Fruit fly (Drosophila melanogaster) whole organism, embryonic: Measurements from ENCODE around the gene CG31538.
A peak's percentile ranks its signal among the peaks of the same experiment; 100 is the strongest.

Experiments
- BEAF-32 ChIP-seq: fragments of 200-800 bp; sonication (Bioruptor generic); optimal IDR thresholded peaks from 3 replicates; lab custom pipeline; 2017; ENCODE audit warnings: missing biosample characterization, missing genetic modification characterization, mild to moderate bottlenecking, moderate library complexity, missing genetic modification reagents
- CG10366 ChIP-seq: fragments of 200-800 bp; sonication (Bioruptor generic); IDR thresholded peaks from 2 replicates; pipeline ENCODE4 v1.3.6; 2022; ENCODE audit warnings: missing biosample characterization, missing genetic modification characterization
- CG10959 ChIP-seq: fragments of 200-800 bp; sonication (Bioruptor generic); IDR thresholded peaks from 2 replicates; pipeline ENCODE4 v1.3.6; 2022; ENCODE audit warnings: missing biosample characterization, missing genetic modification characterization
- CG11456 ChIP-seq: fragments of 200-800 bp; sonication (Bioruptor generic); IDR thresholded peaks from 3 replicates; pipeline ENCODE4 v1.3.6; 2022; ENCODE audit warnings: missing biosample characterization, missing genetic modification characterization
- CG12391 ChIP-seq: fragments of 200-800 bp; sonication (Bioruptor generic); optimal IDR thresholded peaks from 3 replicates; lab custom pipeline; 2018; ENCODE audit warnings: missing biosample characterization, mild to moderate bottlenecking, missing genetic modification characterization, moderate library complexity
- CG12769 ChIP-seq: fragments of 200-800 bp; sonication (Bioruptor generic); optimal IDR thresholded peaks from 2 replicates; lab custom pipeline; 2019; ENCODE audit warnings: missing biosample characterization, mild to moderate bottlenecking, missing genetic modification characterization, moderate library complexity
- CG15073 ChIP-seq: fragments of 200-800 bp; sonication (Bioruptor generic); optimal IDR thresholded peaks from 2 replicates; lab custom pipeline; 2016; ENCODE audit warnings: missing biosample characterization, missing genetic modification characterization
- CG1603 ChIP-seq: fragments of 200-800 bp; sonication (Bioruptor generic); optimal IDR thresholded peaks from 2 replicates; lab custom pipeline; 2019; ENCODE audit warnings: missing biosample characterization, mild to moderate bottlenecking, missing genetic modification characterization, moderate library complexity
- CG17328 ChIP-seq: fragments of 200-800 bp; sonication (Bioruptor generic); IDR thresholded peaks from 2 replicates; pipeline ENCODE4 v1.3.6; 2022; ENCODE audit warnings: missing biosample characterization, missing genetic modification characterization
- CG18764 ChIP-seq: fragments of 200-800 bp; sonication (Bioruptor generic); optimal IDR thresholded peaks from 3 replicates; lab custom pipeline; 2016; ENCODE audit warnings: missing biosample characterization, missing genetic modification characterization
- CG2129 ChIP-seq: fragments of 200-800 bp; sonication (Bioruptor generic); IDR thresholded peaks from 2 replicates; pipeline ENCODE4 v1.3.6; 2022; ENCODE audit warnings: missing biosample characterization, missing genetic modification characterization; ENCODE audit not compliant: partially characterized antibody
- CG2199 ChIP-seq: fragments of 200-800 bp; sonication (Bioruptor generic); IDR thresholded peaks from 3 replicates; pipeline ENCODE4 v1.3.6; 2022; ENCODE audit warnings: missing biosample characterization, missing genetic modification characterization
- CG2678 ChIP-seq: fragments of 200-800 bp; sonication (Bioruptor generic); optimal IDR thresholded peaks from 3 replicates; lab custom pipeline; 2019; ENCODE audit warnings: missing biosample characterization, mild to moderate bottlenecking, missing genetic modification characterization, moderate library complexity
- CG31224 ChIP-seq: fragments of 200-800 bp; sonication (Bioruptor generic); IDR thresholded peaks from 2 replicates; pipeline ENCODE4 v1.3.6; 2022; ENCODE audit warnings: missing biosample characterization, missing genetic modification characterization
- CG3281 ChIP-seq: fragments of 200-800 bp; sonication (Bioruptor generic); optimal IDR thresholded peaks from 3 replicates; lab custom pipeline; 2017; ENCODE audit warnings: missing biosample characterization, mild to moderate bottlenecking, missing genetic modification characterization
- CG33557 ChIP-seq: fragments of 200-800 bp; sonication (Bioruptor generic); optimal IDR thresholded peaks from 2 replicates; lab custom pipeline; 2019; ENCODE audit warnings: missing biosample characterization, mild to moderate bottlenecking, missing genetic modification characterization, moderate library complexity
- CG4328 ChIP-seq: fragments of 200-800 bp; sonication (Bioruptor generic); optimal IDR thresholded peaks from 3 replicates; lab custom pipeline; 2017; ENCODE audit warnings: missing biosample characterization, missing genetic modification reagents, missing genetic modification characterization
- CG4424 ChIP-seq: fragments of 200-800 bp; sonication (Bioruptor generic); optimal IDR thresholded peaks from 3 replicates; lab custom pipeline; 2016; ENCODE audit warnings: missing biosample characterization, missing genetic modification characterization
- CG6854 ChIP-seq: fragments of 200-800 bp; sonication (Bioruptor generic); optimal IDR thresholded peaks from 3 replicates; lab custom pipeline; 2017; ENCODE audit warnings: missing biosample characterization, mild to moderate bottlenecking, missing genetic modification characterization
- CG7357 ChIP-seq: fragments of 200-800 bp; sonication (Bioruptor generic); IDR thresholded peaks from 3 replicates; pipeline ENCODE4 v1.3.6; 2022; ENCODE audit warnings: missing biosample characterization, missing genetic modification characterization
- CG9609 ChIP-seq: fragments of 200-800 bp; sonication (Bioruptor generic); optimal IDR thresholded peaks from 3 replicates; lab custom pipeline; 2016; ENCODE audit warnings: missing biosample characterization, missing genetic modification characterization
- CG9797 ChIP-seq: fragments of 200-800 bp; sonication (Bioruptor generic); optimal IDR thresholded peaks from 3 replicates; lab custom pipeline; 2018; ENCODE audit warnings: missing biosample characterization, mild to moderate bottlenecking, missing genetic modification characterization
- Deaf1 ChIP-seq: fragments of 200-800 bp; optimal IDR thresholded peaks from 3 replicates; lab custom pipeline; 2019; ENCODE audit warnings: missing biosample characterization, mild to moderate bottlenecking, missing genetic modification characterization, moderate library complexity
- Dp ChIP-seq: fragments of 200-800 bp; sonication (Bioruptor generic); optimal IDR thresholded peaks from 2 replicates; lab custom pipeline; 2018; ENCODE audit warnings: missing biosample characterization, mild to moderate bottlenecking, missing genetic modification characterization, moderate library complexity
- E2f2 ChIP-seq: fragments of 200-800 bp; sonication (Bioruptor generic); IDR thresholded peaks from 2 replicates; pipeline ENCODE4 v1.3.6; 2022; ENCODE audit warnings: missing biosample characterization, missing genetic modification characterization
- Med ChIP-seq: fragments of 200-800 bp; sonication (Bioruptor generic); peaks from one replicate; lab custom pipeline; 2016; ENCODE audit warnings: missing biosample characterization, missing genetic modification characterization, mild to moderate bottlenecking, inconsistent platforms, moderate library complexity
- Myb ChIP-seq: fragments of 200-800 bp; sonication (Bioruptor generic); optimal IDR thresholded peaks from 2 replicates; lab custom pipeline; 2016; ENCODE audit warnings: missing biosample characterization, missing genetic modification characterization
- Stat92E ChIP-seq, 3 experiments: fragments of >200 bp in 2 of 3; fragments of 200-800 bp in 1 of 3; sonication (Bioruptor generic) in 1 of 3; optimal IDR thresholded peaks; 2 replicates each; lab custom pipeline; 2017 to 2019; ENCODE audit warnings: missing biosample characterization in 3 of 3, missing genetic modification characterization in 3 of 3, mild to moderate bottlenecking in 1 of 3, moderate library complexity in 1 of 3
- amos ChIP-seq: fragments of 200-800 bp; sonication (Bioruptor generic); IDR thresholded peaks from 2 replicates; pipeline ENCODE4 v1.3.6; 2022; ENCODE audit warnings: missing biosample characterization, missing genetic modification characterization; ENCODE audit not compliant: partially characterized antibody
- ara ChIP-seq: fragments of 200-800 bp; sonication (Bioruptor generic); IDR thresholded peaks from 2 replicates; pipeline ENCODE4 v1.3.6; 2022; ENCODE audit warnings: missing biosample characterization, missing genetic modification characterization
- dimm ChIP-seq: fragments of 200-800 bp; sonication (Bioruptor generic); IDR thresholded peaks from 2 replicates; pipeline ENCODE4 v1.3.6; 2022; ENCODE audit warnings: missing biosample characterization, missing genetic modification characterization
- dmrt99B ChIP-seq: fragments of 200-800 bp; sonication (Bioruptor generic); optimal IDR thresholded peaks from 2 replicates; lab custom pipeline; 2018; ENCODE audit warnings: missing biosample characterization, mild to moderate bottlenecking, missing genetic modification characterization, moderate library complexity
- esg ChIP-seq: fragments of 200-800 bp; sonication (Bioruptor generic); conservative IDR thresholded peaks from 2 replicates; pipeline ENCODE4 v1.3.6; 2022; ENCODE audit warnings: missing biosample characterization, missing genetic modification characterization
- nau ChIP-seq: fragments of 200-800 bp; sonication (Bioruptor generic); optimal IDR thresholded peaks from 3 replicates; lab custom pipeline; 2017; ENCODE audit warnings: missing biosample characterization, mild to moderate bottlenecking, missing genetic modification characterization, missing genetic modification reagents
- nom ChIP-seq: fragments of 200-800 bp; sonication (Bioruptor generic); optimal IDR thresholded peaks from 2 replicates; lab custom pipeline; 2017; ENCODE audit warnings: missing biosample characterization, missing genetic modification characterization, mild to moderate bottlenecking, moderate library complexity, missing genetic modification reagents
- onecut ChIP-seq: fragments of 200-800 bp; sonication (Bioruptor generic); IDR thresholded peaks from 2 replicates; pipeline ENCODE4 v1.3.6; 2022; ENCODE audit warnings: missing biosample characterization, missing genetic modification characterization
- otp ChIP-seq: fragments of 200-800 bp; sonication (Bioruptor generic); IDR thresholded peaks from 3 replicates; pipeline ENCODE4, ENCODE4 v1.3.6; 2022; ENCODE audit warnings: missing biosample characterization, missing genetic modification characterization
- p53 ChIP-seq: fragments of 200-800 bp; sonication (Bioruptor generic); optimal IDR thresholded peaks from 2 replicates; lab custom pipeline; 2016; ENCODE audit warnings: missing biosample characterization, missing genetic modification characterization
- pzg ChIP-seq: fragments of 200-800 bp; sonication (Bioruptor generic); optimal IDR thresholded peaks from 3 replicates; lab custom pipeline; 2018; ENCODE audit warnings: missing biosample characterization, mild to moderate bottlenecking, missing genetic modification characterization, moderate library complexity
- ro ChIP-seq: fragments of 200-800 bp; sonication (Bioruptor generic); IDR thresholded peaks from 2 replicates; pipeline ENCODE4 v1.3.6; 2022; ENCODE audit warnings: missing biosample characterization, missing genetic modification characterization
- row ChIP-seq: fragments of 200-800 bp; sonication (Bioruptor generic); IDR thresholded peaks from 3 replicates; pipeline ENCODE4 v1.3.6; 2022; ENCODE audit warnings: missing biosample characterization, missing genetic modification characterization
- sim ChIP-seq: fragments of 200-800 bp; sonication (Bioruptor generic); IDR thresholded peaks from 2 replicates; pipeline ENCODE4 v1.3.6; 2022; ENCODE audit warnings: missing biosample characterization, missing genetic modification characterization
- slou ChIP-seq: fragments of 200-800 bp; sonication (Bioruptor generic); optimal IDR thresholded peaks from 3 replicates; lab custom pipeline; 2016; ENCODE audit warnings: missing biosample characterization, missing genetic modification characterization
- slp2 ChIP-seq: fragments of 200-800 bp; sonication (Bioruptor generic); optimal IDR thresholded peaks from 2 replicates; lab custom pipeline; 2016; ENCODE audit warnings: missing biosample characterization, missing genetic modification characterization
- stwl ChIP-seq: fragments of 200-800 bp; sonication (Bioruptor generic); optimal IDR thresholded peaks from 3 replicates; lab custom pipeline; 2018; ENCODE audit warnings: missing biosample characterization, mild to moderate bottlenecking, missing genetic modification characterization, moderate library complexity
- trem ChIP-seq: fragments of 200-800 bp; optimal IDR thresholded peaks from 3 replicates; lab custom pipeline; 2019; ENCODE audit warnings: missing biosample characterization, mild to moderate bottlenecking, missing genetic modification characterization, moderate library complexity
- vvl ChIP-seq: fragments of 200-800 bp; sonication (Bioruptor generic); IDR thresholded peaks from 2 replicates; pipeline ENCODE4 v1.3.6; 2022; ENCODE audit warnings: missing biosample characterization, missing genetic modification characterization
- zen2 ChIP-seq: fragments of 200-800 bp; sonication (Bioruptor generic); IDR thresholded peaks from 3 replicates; pipeline ENCODE4 v1.3.6; 2022; ENCODE audit warnings: missing biosample characterization, missing genetic modification characterization; ENCODE audit not compliant: partially characterized antibody
- zf30C ChIP-seq: fragments of 200-800 bp; sonication (Bioruptor generic); optimal IDR thresholded peaks from 3 replicates; lab custom pipeline; 2018; ENCODE audit warnings: missing biosample characterization, mild to moderate bottlenecking, missing genetic modification characterization

The CG31538 gene

dm6 chr3R:5229458-5229857 is 48.2 kb downstream of the CG31538 start (continued):
- TF ChIP-seq sim (GFP tag; lab: Robert Waterston, UW) (no peak), slou (no peak), dmrt99B (tag; lab: Kevin White, UChicago) (no peak), CG15073 (GFP tag; lab: Kevin White, UChicago) (no peak)

DNA sequence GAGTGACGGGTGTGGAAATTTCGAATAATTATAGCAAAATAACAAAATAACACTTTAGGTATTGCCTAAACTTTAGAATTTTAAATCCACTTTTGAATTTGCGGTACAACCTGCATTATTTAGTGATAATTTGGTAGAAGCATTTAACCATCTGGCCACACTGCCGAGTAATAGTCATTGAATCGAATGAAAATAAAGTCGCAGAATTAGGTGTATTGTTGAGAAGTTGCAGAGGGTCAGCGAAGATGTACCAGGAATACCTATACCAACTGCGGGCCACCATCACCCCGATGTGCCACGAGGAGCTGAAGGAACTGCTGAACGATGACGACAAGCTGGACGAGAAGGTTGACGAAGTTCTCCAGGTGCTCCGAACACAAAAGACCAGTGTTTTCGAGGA is 51.6 kb downstream of the CG31538 start, which contains the start of gene Vps37B:
Gene Vps37B (plus strand): TSS at position 134 of the 400 bp plus-strand sequence.
- no peak for TF ChIP-seq CG6854 (GFP tag; lab: Kevin White, UChicago)
- TF ChIP-seq CG7357 (GFP tag; lab: Robert Waterston, UW), result no peak
- no peak for TF ChIP-seq CG31224
- peak; percentile 21 for TF ChIP-seq trem (tag; lab: Kevin White, UChicago)
- TF ChIP-seq row, result 0 out of 3 replicates have a peak, but pooled peaks have one; percentile 7
- peak; percentile 67 for TF ChIP-seq stwl (tag; lab: Kevin White, UChicago)
- TF ChIP-seq Deaf1, result no peak
- TF ChIP-seq CG4328, result no peak
- TF ChIP-seq CG18764, result no peak
- peak; percentile 93 for TF ChIP-seq E2f2 (GFP tag; lab: Robert Waterston, UW)
- peak; percentile 49 for TF ChIP-seq CG1603
- TF ChIP-seq CG9609 (GFP tag; lab: Kevin White, UChicago), result no peak
- TF ChIP-seq CG17328 (GFP tag; lab: Robert Waterston, UW), result no peak
- no peak for TF ChIP-seq ro (GFP tag; lab: Robert Waterston, UW)
- TF ChIP-seq zf30C (GFP tag; lab: Kevin White, UChicago), result no peak
- no peak for TF ChIP-seq ara (GFP tag; lab: Robert Waterston, UW)
- TF ChIP-seq nom (GFP tag; lab: Kevin White, UChicago), result peak; percentile 1
- TF ChIP-seq slp2, result no peak
- TF ChIP-seq CG11456, result no peak
- no peak for TF ChIP-seq dimm
- TF ChIP-seq CG33557 (GFP tag; lab: Kevin White, UChicago), result no peak
- no peak for TF ChIP-seq CG10366
- TF ChIP-seq BEAF-32 (GFP tag; lab: Kevin White, UChicago), result peak; percentile 14
- TF ChIP-seq p53, result no peak
- TF ChIP-seq Dp (GFP tag; lab: Kevin White, UChicago), result peak; percentile 86
- no peak for TF ChIP-seq vvl
- no peak for TF ChIP-seq CG12769 (tag; lab: Kevin White, UChicago)
- TF ChIP-seq Myb (GFP tag; lab: Kevin White, UChicago), result peak; percentile 75
- TF ChIP-seq zen2 (GFP tag; lab: Robert Waterston, UW), result 0 out of 3 replicates have a peak, but pooled peaks have one; percentile 28
- no peak for TF ChIP-seq CG2199 (GFP tag; lab: Robert Waterston, UW)
- TF ChIP-seq CG3281 (GFP tag; lab: Kevin White, UChicago), result no peak
- TF ChIP-seq CG4424 (GFP tag; lab: Kevin White, UChicago), result no peak
- no peak for TF ChIP-seq Stat92E (GFP tag; optimal IDR thresholded peaks at IDR 0.05; lab: Kevin White, UChicago)
- TF ChIP-seq CG2129 (GFP tag; lab: Robert Waterston, UW), result no peak
- TF ChIP-seq onecut (GFP tag; lab: Robert Waterston, UW), result no peak
- no peak for TF ChIP-seq nau (GFP tag; lab: Kevin White, UChicago)
- TF ChIP-seq Med (GFP tag; lab: Kevin White, UChicago), result peak; percentile 21
- TF ChIP-seq CG12391, result no peak
- no peak for TF ChIP-seq CG2678
- peak; percentile 56 for TF ChIP-seq CG9797 (GFP tag; lab: Kevin White, UChicago)
- TF ChIP-seq CG10959, result no peak
- no peak for TF ChIP-seq otp (GFP tag; lab: Robert Waterston, UW)
- no peak for TF ChIP-seq esg
- peak; percentile 68 for TF ChIP-seq pzg
- peak; percentile 19; the same call in 1 of the 2 replicates for TF ChIP-seq amos (GFP tag; lab: Robert Waterston, UW)
